Fruit fly (Drosophila melanogaster) whole organism, embryonic: ENCODE results near the gene CG7627.
A peak's percentile ranks its signal among the peaks of the same experiment; 100 is the strongest.

Experiments
- Blimp-1 ChIP-seq: fragments of 200-800 bp; sonication (Bioruptor generic); optimal IDR thresholded peaks from 3 replicates; lab custom pipeline; 2018; ENCODE audit warnings: missing biosample characterization, missing genetic modification characterization, mild to moderate bottlenecking, moderate library complexity, missing genetic modification reagents
- CG10366 ChIP-seq: fragments of 200-800 bp; sonication (Bioruptor generic); IDR thresholded peaks from 2 replicates; pipeline ENCODE4 v1.3.6; 2022; ENCODE audit warnings: missing biosample characterization, missing genetic modification characterization
- CG12299 ChIP-seq: fragments of 200-800 bp; sonication (Bioruptor generic); optimal IDR thresholded peaks from 2 replicates; lab custom pipeline; 2018; ENCODE audit warnings: missing biosample characterization, mild to moderate bottlenecking, missing genetic modification characterization
- CG1233 ChIP-seq: fragments of 200-800 bp; sonication (Bioruptor generic); optimal IDR thresholded peaks from 4 replicates; lab custom pipeline; 2018; ENCODE audit warnings: missing biosample characterization, mild to moderate bottlenecking, missing genetic modification characterization
- CG12942 ChIP-seq: fragments of 200-800 bp; sonication (Bioruptor generic); optimal IDR thresholded peaks from 3 replicates; lab custom pipeline; 2016; ENCODE audit warnings: missing biosample characterization, missing genetic modification characterization
- CG14050 ChIP-seq: fragments of 200-800 bp; sonication (Bioruptor generic); IDR thresholded peaks from 3 replicates; pipeline ENCODE4 v1.3.6; 2022; ENCODE audit warnings: missing biosample characterization, missing genetic modification characterization
- CG17385 ChIP-seq: fragments of 200-800 bp; sonication (Bioruptor generic); optimal IDR thresholded peaks from 3 replicates; lab custom pipeline; 2018; ENCODE audit warnings: missing biosample characterization, mild to moderate bottlenecking, missing genetic modification characterization
- CG2202 ChIP-seq: fragments of 200-800 bp; sonication (Bioruptor generic); optimal IDR thresholded peaks from 2 replicates; lab custom pipeline; 2018; ENCODE audit warnings: missing biosample characterization, mild to moderate bottlenecking, missing genetic modification characterization
- CG31441 ChIP-seq: fragments of 200-800 bp; sonication (Bioruptor generic); IDR thresholded peaks from 2 replicates; pipeline ENCODE4 v1.3.6; 2022; ENCODE audit warnings: missing biosample characterization, missing genetic modification characterization
- CG32772 ChIP-seq: fragments of 200-800 bp; sonication (Bioruptor generic); IDR thresholded peaks from 2 replicates; pipeline ENCODE4 v1.3.6; 2022; ENCODE audit warnings: missing biosample characterization, missing genetic modification characterization
- CG33213 ChIP-seq: fragments of 200-800 bp; sonication (Bioruptor generic); optimal IDR thresholded peaks from 3 replicates; lab custom pipeline; 2016; ENCODE audit warnings: missing biosample characterization, missing genetic modification characterization
- CG34376 ChIP-seq: fragments of 200-800 bp; sonication (Bioruptor generic); optimal IDR thresholded peaks from 2 replicates; lab custom pipeline; 2018; ENCODE audit warnings: missing biosample characterization, mild to moderate bottlenecking, missing genetic modification characterization
- CG3995 ChIP-seq: fragments of 200-800 bp; sonication (Bioruptor generic); optimal IDR thresholded peaks from 3 replicates; lab custom pipeline; 2016; ENCODE audit warnings: missing biosample characterization, missing genetic modification characterization
- CG42726 ChIP-seq: fragments of 200-800 bp; sonication (Bioruptor generic); IDR thresholded peaks from 2 replicates; pipeline ENCODE4 v1.3.6; 2022; ENCODE audit warnings: missing biosample characterization, missing genetic modification characterization; ENCODE audit not compliant: partially characterized antibody
- CG4854 ChIP-seq: fragments of 200-800 bp; sonication (Bioruptor generic); optimal IDR thresholded peaks from 2 replicates; lab custom pipeline; 2016; ENCODE audit warnings: missing biosample characterization, missing genetic modification characterization, inconsistent platforms
- CG5953 ChIP-seq: fragments of 200-800 bp; sonication (Bioruptor generic); IDR thresholded peaks from 2 replicates; pipeline ENCODE4 v1.3.6; 2022; ENCODE audit warnings: missing biosample characterization, missing genetic modification characterization
- CG6765 ChIP-seq: fragments of 200-800 bp; sonication (Bioruptor generic); optimal IDR thresholded peaks from 3 replicates; lab custom pipeline; 2017; ENCODE audit warnings: missing biosample characterization, mild to moderate bottlenecking, missing genetic modification characterization
- CG6854 ChIP-seq: fragments of 200-800 bp; sonication (Bioruptor generic); optimal IDR thresholded peaks from 3 replicates; lab custom pipeline; 2017; ENCODE audit warnings: missing biosample characterization, mild to moderate bottlenecking, missing genetic modification characterization
- CG7745 ChIP-seq: fragments of 200-800 bp; sonication (Bioruptor generic); optimal IDR thresholded peaks from 2 replicates; lab custom pipeline; 2018; ENCODE audit warnings: missing biosample characterization, mild to moderate bottlenecking, missing genetic modification characterization, moderate library complexity
- CG7786 ChIP-seq: fragments of 200-800 bp; sonication (Bioruptor generic); optimal IDR thresholded peaks from 2 replicates; lab custom pipeline; 2016; ENCODE audit warnings: missing biosample characterization, missing genetic modification characterization
- CG8388 ChIP-seq: fragments of 200-800 bp; sonication (Bioruptor generic); optimal IDR thresholded peaks from 2 replicates; lab custom pipeline; 2019; ENCODE audit warnings: missing biosample characterization, mild to moderate bottlenecking, missing genetic modification characterization, moderate library complexity
- CrebB ChIP-seq: fragments of 200-800 bp; sonication (Bioruptor generic); optimal IDR thresholded peaks from 3 replicates; lab custom pipeline; 2018; ENCODE audit warnings: missing biosample characterization, mild to moderate bottlenecking, missing genetic modification characterization
- Doc3 ChIP-seq: fragments of 200-800 bp; sonication (Bioruptor generic); IDR thresholded peaks from 3 replicates; pipeline ENCODE4 v1.3.6; 2022; ENCODE audit warnings: missing biosample characterization, missing genetic modification characterization; ENCODE audit not compliant: partially characterized antibody
- ERR ChIP-seq: fragments of 200-800 bp; sonication (Bioruptor generic); optimal IDR thresholded peaks from 2 replicates; lab custom pipeline; 2016; ENCODE audit warnings: missing biosample characterization, missing genetic modification characterization
- Hey ChIP-seq: fragments of 200-800 bp; sonication (Bioruptor generic); optimal IDR thresholded peaks from 3 replicates; lab custom pipeline; 2018; ENCODE audit warnings: missing biosample characterization, mild to moderate bottlenecking, missing genetic modification characterization
- Hr78 ChIP-seq, 2 experiments: fragments of 200-800 bp in 1 of 2; fragments of >200 bp in 1 of 2; sonication (Bioruptor generic) in 1 of 2; optimal IDR thresholded peaks; 2 replicates each; lab custom pipeline; 2017 to 2019; ENCODE audit warnings: missing biosample characterization in 2 of 2, missing genetic modification characterization in 2 of 2, mild to moderate bottlenecking in 1 of 2, moderate library complexity in 1 of 2
- Nf-YB ChIP-seq: fragments of 200-800 bp; sonication (Bioruptor generic); optimal IDR thresholded peaks from 3 replicates; lab custom pipeline; 2019; ENCODE audit warnings: missing biosample characterization, mild to moderate bottlenecking, missing genetic modification characterization, moderate library complexity
- Oli ChIP-seq: fragments of 200-800 bp; sonication (Bioruptor generic); optimal IDR thresholded peaks from 2 replicates; lab custom pipeline; 2018; ENCODE audit warnings: missing biosample characterization, mild to moderate bottlenecking, missing genetic modification characterization, moderate library complexity
- Rx ChIP-seq: fragments of 200-800 bp; sonication (Bioruptor generic); IDR thresholded peaks from 2 replicates; pipeline ENCODE4 v1.3.6; 2022; ENCODE audit warnings: missing biosample characterization, missing genetic modification characterization
- Scr ChIP-seq: fragments of 200-800 bp; sonication (Bioruptor generic); IDR thresholded peaks from 2 replicates; pipeline ENCODE4 v1.3.6; 2022; ENCODE audit warnings: missing biosample characterization, missing genetic modification characterization; ENCODE audit not compliant: partially characterized antibody
- Tbp ChIP-seq: fragments of >200 bp; optimal IDR thresholded peaks from 2 replicates; lab custom pipeline; 2018; ENCODE audit warnings: missing biosample characterization, missing genetic modification characterization
- bab2 ChIP-seq: fragments of 200-800 bp; sonication (Bioruptor generic); optimal IDR thresholded peaks from 2 replicates; lab custom pipeline; 2016; ENCODE audit warnings: missing biosample characterization, missing genetic modification characterization
- cg ChIP-seq: fragments of 200-800 bp; sonication (Bioruptor generic); optimal IDR thresholded peaks from 3 replicates; lab custom pipeline; 2019; ENCODE audit warnings: missing biosample characterization, mild to moderate bottlenecking, missing genetic modification characterization, moderate library complexity
- dimm ChIP-seq: fragments of 200-800 bp; sonication (Bioruptor generic); IDR thresholded peaks from 2 replicates; pipeline ENCODE4 v1.3.6; 2022; ENCODE audit warnings: missing biosample characterization, missing genetic modification characterization
- fd64A ChIP-seq: fragments of 200-800 bp; sonication (Bioruptor generic); optimal IDR thresholded peaks from 3 replicates; lab custom pipeline; 2018; ENCODE audit warnings: missing biosample characterization, mild to moderate bottlenecking, missing genetic modification characterization
- gcm ChIP-seq: fragments of 200-800 bp; sonication (Bioruptor generic); optimal IDR thresholded peaks from 2 replicates; lab custom pipeline; 2019; ENCODE audit warnings: missing biosample characterization, mild to moderate bottlenecking, missing genetic modification characterization, moderate library complexity
- hbn ChIP-seq: fragments of 200-800 bp; sonication (Bioruptor generic); IDR thresholded peaks from 2 replicates; pipeline ENCODE4 v1.3.6; 2022; ENCODE audit warnings: missing biosample characterization, missing genetic modification characterization; ENCODE audit not compliant: partially characterized antibody
- inv ChIP-seq: fragments of 200-800 bp; sonication (Bioruptor generic); IDR thresholded peaks from 2 replicates; pipeline ENCODE4 v1.3.6; 2022; ENCODE audit warnings: missing biosample characterization, missing genetic modification characterization; ENCODE audit not compliant: partially characterized antibody
- pan ChIP-seq, 4 experiments: fragments of >200 bp in 3 of 4; fragments of 200-800 bp in 1 of 4; sonication (Bioruptor generic) in 1 of 4; optimal IDR thresholded peaks in 3 of 4; IDR thresholded peaks in 1 of 4; 2 replicates each; pipeline versions ENCODE4 v1.3.6 to Lab custom; 2017 to 2022; ENCODE audit warnings: missing biosample characterization in 2 of 4, missing genetic modification characterization in 2 of 4, mixed read lengths in 1 of 4
- psq ChIP-seq: fragments of 200-800 bp; sonication (Bioruptor generic); optimal IDR thresholded peaks from 2 replicates; lab custom pipeline; 2017; ENCODE audit warnings: missing biosample characterization, missing genetic modification characterization
- ranshi ChIP-seq: fragments of 200-800 bp; sonication (Bioruptor generic); IDR thresholded peaks from 2 replicates; pipeline ENCODE4 v1.3.6; 2022; ENCODE audit warnings: missing biosample characterization, missing genetic modification characterization
- repo ChIP-seq: fragments of 200-800 bp; sonication (Bioruptor generic); optimal IDR thresholded peaks from 2 replicates; lab custom pipeline; 2016; ENCODE audit warnings: missing biosample characterization, missing genetic modification characterization
- sob ChIP-seq: fragments of 200-800 bp; sonication (Bioruptor generic); IDR thresholded peaks from 2 replicates; pipeline ENCODE4 v1.3.6; 2022; ENCODE audit warnings: missing biosample characterization, missing genetic modification characterization
- sr ChIP-seq: fragments of 200-800 bp; sonication (Bioruptor generic); IDR thresholded peaks from 3 replicates; pipeline ENCODE4 v1.3.6; 2022; ENCODE audit warnings: missing biosample characterization, missing genetic modification characterization
- ttk ChIP-seq: fragments of 200-800 bp; sonication (Bioruptor generic); IDR thresholded peaks from 2 replicates; pipeline ENCODE4 v2.1.2; 2022; ENCODE audit warnings: missing biosample characterization, missing genetic modification characterization
- usp ChIP-seq: fragments of >200 bp; optimal IDR thresholded peaks from 2 replicates; lab custom pipeline; 2017; ENCODE audit warnings: missing biosample characterization, missing genetic modification characterization
- zfh2 ChIP-seq: fragments of 200-800 bp; sonication (Bioruptor generic); optimal IDR thresholded peaks from 2 replicates; lab custom pipeline; 2016; ENCODE audit warnings: missing biosample characterization, missing genetic modification characterization

CG7627 gene

DNA sequence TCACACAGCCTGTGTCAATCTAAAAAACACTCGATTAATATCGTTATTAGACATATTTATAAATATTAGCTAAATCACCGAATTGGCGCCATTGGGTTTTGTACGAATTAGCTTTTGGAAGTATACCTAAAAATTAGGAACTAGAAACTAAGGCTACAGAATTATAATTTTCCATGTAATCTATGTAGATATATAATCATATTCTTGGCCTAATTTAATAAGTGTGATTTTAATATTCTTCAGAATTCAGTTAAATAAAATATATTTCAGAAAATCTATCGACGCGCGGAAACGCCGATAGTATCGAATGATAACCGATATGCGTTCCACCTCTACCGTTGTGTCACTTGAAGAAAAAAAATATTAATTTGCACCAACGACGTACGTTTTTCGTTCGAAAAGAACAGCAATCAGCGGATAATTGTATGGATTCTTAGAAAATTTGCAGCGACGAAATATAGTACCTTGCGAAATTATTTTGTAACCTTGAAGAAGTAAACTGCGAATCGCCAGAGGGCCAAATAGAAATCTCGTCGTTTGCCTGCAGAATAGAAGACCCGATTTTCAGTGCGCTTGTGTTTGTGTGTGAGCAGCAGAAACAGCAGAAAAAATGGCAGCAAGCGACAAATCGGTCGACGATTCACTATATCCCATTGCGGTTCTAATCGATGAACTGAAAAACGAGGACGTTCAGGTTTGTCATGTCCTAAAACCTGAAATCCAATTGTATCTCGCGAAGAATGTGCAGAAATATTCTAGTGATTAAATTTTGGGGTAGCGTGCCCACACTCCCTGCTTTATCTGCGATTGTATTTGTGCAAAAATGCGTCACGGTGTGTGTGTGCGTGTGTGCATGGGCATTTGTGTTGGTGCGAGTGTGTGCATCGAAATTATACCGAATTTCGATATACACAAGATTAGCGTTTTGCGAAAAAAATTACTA lies 3.7 kb upstream of the CG7627 start, which contains the start of gene Pp2A-29B (continued):
- no peak for TF ChIP-seq CG7745 (tag; lab: Kevin White, UChicago)
- peak; percentile 99 for TF ChIP-seq hbn (GFP tag; lab: Robert Waterston, UW)
- TF ChIP-seq CG34376 (GFP tag; lab: Kevin White, UChicago) = peak; percentile 21
- TF ChIP-seq usp (GFP tag; lab: Kevin White, UChicago) = no peak
- peak; percentile 6 for TF ChIP-seq CG17385 (GFP tag; lab: Kevin White, UChicago)
- TF ChIP-seq cg = peak; percentile 98
- TF ChIP-seq inv (GFP tag; lab: Robert Waterston, UW) = peak; percentile 100
- peak; percentile 99 for TF ChIP-seq Scr (GFP tag; lab: Robert Waterston, UW)
- TF ChIP-seq Rx = no peak
- peak; percentile 29 for TF ChIP-seq zfh2 (GFP tag; lab: Kevin White, UChicago)
- TF ChIP-seq CG1233 = no peak
- TF ChIP-seq CG4854 (GFP tag; lab: Kevin White, UChicago) = no peak
- no peak for TF ChIP-seq ttk (GFP tag; lab: Robert Waterston, UW)
- TF ChIP-seq Tbp = no peak
- no peak for TF ChIP-seq gcm
- peak; percentile 99 for TF ChIP-seq Doc3
- TF ChIP-seq CG14050 = no peak
- TF ChIP-seq ranshi (GFP tag; lab: Robert Waterston, UW) = no peak
- no peak for TF ChIP-seq CrebB (tag; lab: Kevin White, UChicago)
- no peak for TF ChIP-seq pan (optimal IDR thresholded peaks at IDR 0.05; lab: Kevin White, UChicago)
- no peak for TF ChIP-seq pan (GFP tag; optimal IDR thresholded peaks at IDR 0.05 in 1 of 2, IDR thresholded peaks at IDR 0.05 in 1 of 2)
- 0 out of 2 replicates have a peak, but pooled peaks have one; percentile 30 for TF ChIP-seq sob
- no peak for TF ChIP-seq CG32772 (GFP tag; lab: Robert Waterston, UW)
- no peak for TF ChIP-seq CG33213 (GFP tag; lab: Kevin White, UChicago)
- TF ChIP-seq Blimp-1 (GFP tag; lab: Kevin White, UChicago) = no peak
- TF ChIP-seq CG12299 (tag; lab: Kevin White, UChicago) = no peak
- peak; percentile 96 for TF ChIP-seq CG3995 (GFP tag; lab: Kevin White, UChicago)
- peak; percentile 73; the same call in 1 of the 2 replicates for TF ChIP-seq CG31441 (GFP tag; lab: Robert Waterston, UW)
- TF ChIP-seq dimm = no peak
- peak; percentile 96 for TF ChIP-seq CG42726 (GFP tag; lab: Robert Waterston, UW)
- TF ChIP-seq Hey (tag; lab: Kevin White, UChicago) = no peak
- no peak for TF ChIP-seq bab2
- TF ChIP-seq ERR = no peak
- TF ChIP-seq CG2202 (tag; lab: Kevin White, UChicago) = no peak
- no peak for TF ChIP-seq CG6854 (GFP tag; lab: Kevin White, UChicago)
- TF ChIP-seq Hr78 (GFP tag; optimal IDR thresholded peaks at IDR 0.05; lab: Kevin White, UChicago) = no peak
- no peak for TF ChIP-seq CG12942 (GFP tag; lab: Kevin White, UChicago)
- TF ChIP-seq CG5953 (GFP tag; lab: Robert Waterston, UW) = no peak
- TF ChIP-seq CG6765 = no peak
- TF ChIP-seq psq (GFP tag; lab: Kevin White, UChicago) = no peak
- TF ChIP-seq Oli (tag; lab: Kevin White, UChicago) = no peak
- TF ChIP-seq fd64A (GFP tag; lab: Kevin White, UChicago) = no peak
- no peak for TF ChIP-seq CG8388 (GFP tag; lab: Kevin White, UChicago)
- no peak for TF ChIP-seq Nf-YB (GFP tag; lab: Kevin White, UChicago)
- no peak for TF ChIP-seq CG7786 (GFP tag; lab: Kevin White, UChicago)
- no peak for TF ChIP-seq CG10366
- TF ChIP-seq sr (GFP tag; lab: Robert Waterston, UW) = no peak
- no peak for TF ChIP-seq repo (GFP tag; lab: Kevin White, UChicago)
